Fruit fly (Drosophila melanogaster): ENCODE results near the gene Mur18B.

The Mur18B gene

DNA sequence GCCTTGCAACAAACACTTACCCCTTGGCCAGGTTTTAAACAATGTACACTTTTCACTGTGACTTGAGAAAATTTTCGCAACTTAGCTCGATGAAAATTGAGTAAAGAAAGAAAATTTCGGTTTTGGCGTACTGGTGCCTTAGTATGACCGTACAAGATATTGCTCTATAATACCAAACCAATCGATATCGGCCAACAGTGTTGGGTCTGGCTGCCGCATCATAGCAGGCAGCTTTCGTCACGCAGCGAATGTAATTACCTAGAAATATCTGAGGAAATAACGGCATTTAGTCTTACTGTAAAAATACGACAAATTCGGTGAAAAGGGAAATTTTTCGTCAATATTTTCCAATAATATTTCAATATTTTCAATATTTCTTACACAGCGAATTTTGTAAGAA lies 5.0 kb upstream of the Mur18B start, which contains the start of gene Ulp1 (continued):
- TF ChIP-seq CG2712 (tag; optimal IDR thresholded peaks at IDR 0.05) (peak; percentile 41), Sox100B (GFP tag; optimal IDR thresholded peaks at IDR 0.05) (no peak), CG12942 (GFP tag; optimal IDR thresholded peaks at IDR 0.05) (no peak), CG7372 (GFP tag; IDR thresholded peaks at IDR 0.05) (no peak), Neu2 (GFP tag; optimal IDR thresholded peaks at IDR 0.05; ENCODE audit: borderline replicate concordance) (peak; percentile 55), CG6175 (GFP tag; IDR thresholded peaks at IDR 0.05) (no peak), Side (GFP tag; optimal IDR thresholded peaks at IDR 0.05) (no peak), wek (GFP tag; optimal IDR thresholded peaks at IDR 0.05) (no peak), Hr78 (GFP tag; optimal IDR thresholded peaks at IDR 0.05) (no peak), CG8765 (GFP tag; IDR thresholded peaks at IDR 0.05) (no peak), slou (GFP tag; optimal IDR thresholded peaks at IDR 0.05) (peak; percentile 35), tna (GFP tag; IDR thresholded peaks at IDR 0.05; ENCODE audit: partially characterized antibody) (no peak), Ptx1 (GFP tag; IDR thresholded peaks at IDR 0.05) (no peak), chn (GFP tag; optimal IDR thresholded peaks at IDR 0.05) (no peak), luna (GFP tag; optimal IDR thresholded peaks at IDR 0.05) (peak; percentile 10), CG1832 (GFP tag; optimal IDR thresholded peaks at IDR 0.05) (no peak), corto (GFP tag; optimal IDR thresholded peaks at IDR 0.05) (no peak), Hey (tag; optimal IDR thresholded peaks at IDR 0.05) (no peak), CG18011 (GFP tag; optimal IDR thresholded peaks at IDR 0.05) (peak; percentile 98), CG1602 (GFP tag; optimal IDR thresholded peaks at IDR 0.05) (no peak), TFAM (GFP tag; optimal IDR thresholded peaks at IDR 0.05) (no peak), nerfin-2 (GFP tag; IDR thresholded peaks at IDR 0.05; ENCODE audit: partially characterized antibody) (no peak), ssp (GFP tag; IDR thresholded peaks at IDR 0.05) (peak; percentile 42; the same call in 1 of the 2 replicates), tgo (GFP tag; IDR thresholded peaks at IDR 0.05) (no peak), pho (GFP tag; optimal IDR thresholded peaks at IDR 0.05) (no peak), Atf-2 (GFP tag; optimal IDR thresholded peaks at IDR 0.05) (no peak), Sry-δ (GFP tag; optimal IDR thresholded peaks at IDR 0.05) (peak; percentile 69), knrl (GFP tag; IDR thresholded peaks at IDR 0.05; ENCODE audit: partially characterized antibody) (peak; percentile 54; the same call in 2 of the 3 replicates), CG10462 (GFP tag; optimal IDR thresholded peaks at IDR 0.05) (peak; percentile 57), CG12744 (GFP tag; optimal IDR thresholded peaks at IDR 0.05) (no peak), Nf-YC (tag; optimal IDR thresholded peaks at IDR 0.05) (no peak), CG42726 (GFP tag; IDR thresholded peaks at IDR 0.05; ENCODE audit: partially characterized antibody) (peak; percentile 63; the same call in 1 of the 2 replicates), pfk (GFP tag; optimal IDR thresholded peaks at IDR 0.05) (no peak), oc (tag; optimal IDR thresholded peaks at IDR 0.05) (no peak), Mes4 (GFP tag; optimal IDR thresholded peaks at IDR 0.05) (no peak), CG15073 (GFP tag; optimal IDR thresholded peaks at IDR 0.05) (no peak), CG12659 (GFP tag; optimal IDR thresholded peaks at IDR 0.05) (peak; percentile 69), CG9215 (GFP tag; IDR thresholded peaks at IDR 0.05) (no peak), CG34376 (GFP tag; optimal IDR thresholded peaks at IDR 0.05) (no peak), ken (GFP tag; IDR thresholded peaks at IDR 0.05) (no peak), mam (GFP tag; optimal IDR thresholded peaks at IDR 0.05) (peak; percentile 34), zfh2 (GFP tag; optimal IDR thresholded peaks at IDR 0.05) (peak; percentile 15), wdn (GFP tag; IDR thresholded peaks at IDR 0.05) (no peak), CkIIα-i1 (GFP tag; IDR thresholded peaks at IDR 0.05) (no peak), CG15696 (tag; optimal IDR thresholded peaks at IDR 0.05) (no peak), Pdp1 (GFP tag; optimal IDR thresholded peaks at IDR 0.05) (peak in 1 of 2 experiments; percentile 47), CG30431 (GFP tag; optimal IDR thresholded peaks at IDR 0.05) (no peak), toy (GFP tag; IDR thresholded peaks at IDR 0.05) (no peak), CG17385 (GFP tag; optimal IDR thresholded peaks at IDR 0.05) (peak; percentile 3), jing (GFP tag; optimal IDR thresholded peaks at IDR 0.05) (no peak), CG10654 (GFP tag; optimal IDR thresholded peaks at IDR 0.05) (no peak)
